Fruit fly (Drosophila melanogaster) Kc167 (cell line): ENCODE results near the gene Vps15.

Experiments
- Myc ChIP-seq: fragments of >200 bp; optimal IDR thresholded peaks from 2 replicates; lab custom pipeline; 2017; ENCODE audit warnings: missing external identifiers
- Sin3A ChIP-seq: fragments of >200 bp; optimal IDR thresholded peaks from 2 replicates; lab custom pipeline; 2018; ENCODE audit warnings: missing external identifiers
- h ChIP-seq: fragments of >200 bp; optimal IDR thresholded peaks from 3 replicates; lab custom pipeline; 2018; ENCODE audit warnings: missing external identifiers
- insv ChIP-seq: fragments of >200 bp; optimal IDR thresholded peaks from 3 replicates; lab custom pipeline; 2018; ENCODE audit warnings: missing external identifiers
- psq ChIP-seq: fragments of >200 bp; optimal IDR thresholded peaks from 2 replicates; lab custom pipeline; 2017; ENCODE audit warnings: missing external identifiers
- ttk ChIP-seq: sonication (Bioruptor generic); optimal IDR thresholded peaks from 2 replicates; lab custom pipeline; 2017; ENCODE audit warnings: missing external identifiers

- no peak for TF ChIP-seq insv (lab: Kevin White, UChicago)
- TF ChIP-seq Myc, result no peak
- no peak for TF ChIP-seq h
- TF ChIP-seq psq (lab: Kevin White, UChicago), result no peak
- no peak for TF ChIP-seq Sin3A
- TF ChIP-seq ttk (lab: Kevin White, UChicago), result no peak
Measured at dm6 chr3R:9239941-9240400, 5.7 kb downstream of the Vps15 start.
